Fruit fly (Drosophila melanogaster): ENCODE measurements around the gene elg1.
A peak's percentile ranks its signal among the peaks of the same experiment; 100 is the strongest.

The elg1 gene

dm6 chr3L:16183493-16183892 is 51.7 kb downstream of the elg1 start:
- no peak for TF ChIP-seq CTCF (GFP tag; optimal IDR thresholded peaks at IDR 0.05)
- no peak for TF ChIP-seq CG10267 (tag; optimal IDR thresholded peaks at IDR 0.05)
- peak; percentile 77 for TF ChIP-seq Med (GFP tag)
- TF ChIP-seq CG2712 (tag; optimal IDR thresholded peaks at IDR 0.05) = no peak
- peak; percentile 58 for TF ChIP-seq crol (GFP tag; IDR thresholded peaks at IDR 0.05)
